Fruit fly (Drosophila melanogaster): ENCODE data around the gene knrl.

Gene knrl

DNA sequence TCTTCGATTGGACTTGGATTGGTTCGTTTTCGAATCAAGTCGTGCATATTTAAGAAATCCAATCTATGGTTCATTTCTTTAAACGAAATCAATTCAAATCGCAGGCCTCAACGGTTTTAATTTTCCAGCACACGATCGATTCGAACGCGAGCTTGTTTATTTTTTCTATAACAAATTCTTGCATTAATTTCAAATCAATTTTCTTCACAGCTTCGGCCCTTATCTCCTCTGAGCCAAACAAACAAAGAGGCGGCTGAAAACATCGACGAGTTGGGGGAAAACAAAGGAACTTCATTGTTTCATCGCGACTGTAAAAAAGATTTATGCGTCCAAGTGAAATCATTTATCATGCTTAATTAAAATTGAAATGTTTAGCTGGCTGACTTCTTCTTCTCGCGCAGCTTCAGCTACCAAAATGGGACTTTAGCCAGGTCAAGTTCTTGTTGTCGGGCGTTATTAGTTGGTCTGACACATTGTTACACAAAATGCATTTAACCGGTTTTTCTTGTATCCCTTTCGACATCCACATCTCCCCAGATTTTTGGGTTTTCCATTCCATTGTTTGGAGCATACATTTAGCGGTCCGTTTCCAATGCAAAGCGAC, 41.5 kb upstream of the knrl start:
- no peak for TF ChIP-seq Antp (GFP tag; optimal IDR thresholded peaks at IDR 0.05)
- no peak for TF ChIP-seq Fer2 (tag; optimal IDR thresholded peaks at IDR 0.05)
- peak; percentile 59 for TF ChIP-seq kni (GFP tag; optimal IDR thresholded peaks at IDR 0.05)
- TF ChIP-seq Meics (GFP tag; optimal IDR thresholded peaks at IDR 0.05), result no peak
- TF ChIP-seq ash1 (GFP tag; optimal IDR thresholded peaks at IDR 0.05), result no peak
- TF ChIP-seq vvl (GFP tag; IDR thresholded peaks at IDR 0.05), result peak; percentile 45; the same call in 1 of the 2 replicates
- TF ChIP-seq sqz (GFP tag; optimal IDR thresholded peaks at IDR 0.05), result no peak
- TF ChIP-seq cwo (GFP tag; optimal IDR thresholded peaks at IDR 0.05), result no peak
- no peak for TF ChIP-seq CG7839 (tag; optimal IDR thresholded peaks at IDR 0.05)
- TF ChIP-seq sd (tag; optimal IDR thresholded peaks at IDR 0.05), result peak; percentile 91
- no peak for TF ChIP-seq CG32532 (GFP tag; IDR thresholded peaks at IDR 0.05)
- no peak for TF ChIP-seq CG8089 (GFP tag; optimal IDR thresholded peaks at IDR 0.05)
- no peak for TF ChIP-seq zen (tag; optimal IDR thresholded peaks at IDR 0.05)
- no peak for TF ChIP-seq scrt (GFP tag; optimal IDR thresholded peaks at IDR 0.05)
- TF ChIP-seq abd-A (tag; optimal IDR thresholded peaks at IDR 0.05), result peak; percentile 66
- TF ChIP-seq ssp (GFP tag; IDR thresholded peaks at IDR 0.05), result no peak
- peak; percentile 20; the same call in 1 of the 2 replicates for TF ChIP-seq Awh (GFP tag; IDR thresholded peaks at IDR 0.05)

DNA sequence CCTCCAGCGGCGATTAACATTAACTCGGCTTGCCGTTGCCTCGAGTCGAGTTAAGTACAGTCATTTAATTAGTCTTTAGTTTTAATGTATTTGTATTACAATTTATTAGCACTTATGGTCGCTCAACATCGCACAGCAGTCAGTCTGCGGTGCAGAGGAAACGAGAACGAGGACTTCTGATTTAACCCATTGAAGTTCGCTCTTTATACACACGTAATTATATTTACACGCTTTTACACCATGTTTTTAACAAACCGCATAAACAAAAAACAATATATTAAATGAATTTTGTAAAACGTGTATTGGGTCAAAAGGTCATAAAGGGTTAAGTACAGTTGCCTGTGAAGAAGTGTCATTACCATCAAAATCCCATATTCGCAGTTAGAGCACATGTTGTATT, 40.7 kb upstream of the knrl start:
- TF ChIP-seq CG15479 (GFP tag; optimal IDR thresholded peaks at IDR 0.05), result no peak
- TF ChIP-seq sens (GFP tag), result peak; percentile 5
- TF ChIP-seq CG10147 (GFP tag; optimal IDR thresholded peaks at IDR 0.05), result no peak

DNA sequence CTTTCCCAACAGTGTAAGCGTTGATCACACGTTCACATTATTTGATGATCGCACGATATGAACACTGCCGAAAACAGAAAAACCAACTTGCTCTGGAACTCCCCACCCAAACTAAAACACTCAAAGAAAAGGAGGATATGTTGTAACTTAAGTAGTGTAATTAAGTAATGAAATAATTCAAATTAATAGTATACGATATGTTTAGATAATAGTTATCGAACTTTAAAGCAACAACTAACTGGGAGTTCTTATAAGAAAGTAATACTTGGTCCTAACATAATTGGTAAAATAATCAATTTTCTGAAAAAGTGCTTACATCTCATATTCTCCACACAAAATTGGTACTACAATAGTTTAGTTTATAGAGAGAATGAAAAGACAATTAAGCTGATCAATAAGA, 36.7 kb upstream of the knrl start:
- TF ChIP-seq CG15696 (tag; optimal IDR thresholded peaks at IDR 0.05) (no peak), pros (GFP tag; optimal IDR thresholded peaks at IDR 0.05) (no peak), bab2 (GFP tag; optimal IDR thresholded peaks at IDR 0.05) (no peak), tx (GFP tag; optimal IDR thresholded peaks at IDR 0.05) (no peak)

DNA sequence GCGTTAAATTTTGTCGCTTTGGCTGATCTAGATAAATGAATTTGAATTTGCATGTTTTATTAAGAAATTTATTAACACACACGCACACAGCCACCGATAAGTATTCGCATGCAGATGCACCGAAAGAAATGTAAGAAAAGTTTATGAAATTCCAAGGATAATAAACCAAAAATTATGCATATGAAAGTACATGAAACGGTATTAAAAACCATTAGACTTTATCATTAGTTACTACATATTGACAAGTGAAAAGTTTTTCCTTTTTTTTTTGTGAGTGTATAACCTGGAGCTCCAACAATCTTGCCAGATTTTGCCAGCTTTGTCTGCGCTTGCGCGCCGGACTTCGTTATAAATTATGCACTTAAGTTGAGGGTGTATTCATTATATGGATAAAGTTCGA, 28.5 kb upstream of the knrl start:
- peak; percentile 40 for TF ChIP-seq lbe (GFP tag; optimal IDR thresholded peaks at IDR 0.05)
- peak; percentile 10 for TF ChIP-seq Ets65A (GFP tag)
- TF ChIP-seq prd (optimal IDR thresholded peaks at IDR 0.05), result no peak
- peak; percentile 55; the same call in 2 of the 3 replicates for TF ChIP-seq prd (GFP tag; IDR thresholded peaks at IDR 0.05)
- TF ChIP-seq gt (GFP tag; IDR thresholded peaks at IDR 0.05), result no peak
- TF ChIP-seq E2f2 (GFP tag; IDR thresholded peaks at IDR 0.05), result no peak
- TF ChIP-seq CG8281 (tag; optimal IDR thresholded peaks at IDR 0.05), result no peak
- TF ChIP-seq phol (tag; optimal IDR thresholded peaks at IDR 0.05), result peak; percentile 7
- TF ChIP-seq gem (tag; optimal IDR thresholded peaks at IDR 0.05), result peak; percentile 21
- TF ChIP-seq dmrt11E (tag; optimal IDR thresholded peaks at IDR 0.05), result peak; percentile 15
- TF ChIP-seq Xrp1 (GFP tag; IDR thresholded peaks at IDR 0.05), result peak; percentile 49; the same call in 1 of the 2 replicates
- TF ChIP-seq sens (GFP tag), result peak; percentile 71

- TF ChIP-seq zfh2 (GFP tag; optimal IDR thresholded peaks at IDR 0.05) (no peak), CG15696 (tag; optimal IDR thresholded peaks at IDR 0.05) (peak; percentile 66), gem (tag; optimal IDR thresholded peaks at IDR 0.05) (peak; percentile 34), run (tag; optimal IDR thresholded peaks at IDR 0.05) (no peak), crol (GFP tag; IDR thresholded peaks at IDR 0.05) (no peak), nmo (GFP tag; optimal IDR thresholded peaks at IDR 0.05) (peak; percentile 3), HLH54F (GFP tag; optimal IDR thresholded peaks at IDR 0.05) (no peak), lola (GFP tag; optimal IDR thresholded peaks at IDR 0.05) (peak in 1 of 3 experiments; percentile 46), croc (GFP tag; conservative IDR thresholded peaks at IDR 0.05) (no peak), emc (GFP tag; optimal IDR thresholded peaks at IDR 0.05) (no peak), CG1792 (GFP tag; optimal IDR thresholded peaks at IDR 0.05) (no peak), hkb (optimal IDR thresholded peaks at IDR 0.05) (no peak), hkb (GFP tag; IDR thresholded peaks at IDR 0.05) (no peak)
Measured at dm6 chr3L:20644637-20645036, 24.2 kb upstream of the knrl start.

All from whole organism, embryonic.